Worm (Caenorhabditis elegans): ENCODE results near the gene T14B4.20.
A peak's percentile ranks its signal among the peaks of the same experiment; 100 is the strongest.

The T14B4.20 gene

DNA sequence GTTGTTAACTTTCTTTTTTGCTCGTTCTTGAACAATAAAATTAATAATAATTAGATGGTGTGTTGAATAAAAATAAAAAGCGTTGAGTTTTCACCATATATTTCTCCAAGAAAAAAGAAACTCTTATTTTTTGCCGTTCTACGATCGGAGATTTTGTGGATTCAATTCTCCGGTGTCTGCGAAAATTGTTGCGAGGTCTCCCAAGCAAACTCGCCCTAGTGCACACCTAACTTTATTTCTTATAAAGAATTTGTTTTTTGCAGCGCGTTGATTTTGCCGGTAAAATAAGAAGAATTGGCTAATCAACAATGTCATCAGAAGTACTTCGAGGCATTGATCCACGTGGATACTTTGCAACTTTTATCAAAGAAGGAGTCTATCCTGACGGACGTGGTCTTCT is 24.7 kb downstream of the T14B4.20 start, which contains the start of gene exos-8 (continued):
- TF ChIP-seq tbx-9 (tag; optimal IDR thresholded peaks at IDR 0.05; ENCODE audit: borderline replicate concordance) (no peak), F23B12.7 (tag; optimal IDR thresholded peaks at IDR 0.05; ENCODE audit: insufficient read depth) (peak; percentile 86), F33H1.4 (GFP tag; IDR thresholded peaks at IDR 0.05) (peak; percentile 21; the same call in 1 of the 2 replicates), dox-1 (GFP tag; IDR thresholded peaks at IDR 0.05) (peak; percentile 57), ceh-100 (GFP tag; IDR thresholded peaks at IDR 0.05) (peak; percentile 97), lin-26 (GFP tag; IDR thresholded peaks at IDR 0.05) (0 out of 2 replicates have a peak, but pooled peaks have one; percentile 51), madf-6 (GFP tag; IDR thresholded peaks at IDR 0.05) (0 out of 2 replicates have a peak, but pooled peaks have one; percentile 16), rec-8 (tag; optimal IDR thresholded peaks at IDR 0.05) (peak in 1 of 2 experiments; percentile 39), F22D6.2 (tag; optimal IDR thresholded peaks at IDR 0.05) (no peak), lin-40 (tag; optimal IDR thresholded peaks at IDR 0.05) (no peak), madf-3 (GFP tag; IDR thresholded peaks at IDR 0.05) (0 out of 2 replicates have a peak, but pooled peaks have one; percentile 15), K12H6.12 (tag; optimal IDR thresholded peaks at IDR 0.05) (peak; percentile 32), lin-54 (GFP tag; optimal IDR thresholded peaks at IDR 0.05) (peak; percentile 40)

DNA sequence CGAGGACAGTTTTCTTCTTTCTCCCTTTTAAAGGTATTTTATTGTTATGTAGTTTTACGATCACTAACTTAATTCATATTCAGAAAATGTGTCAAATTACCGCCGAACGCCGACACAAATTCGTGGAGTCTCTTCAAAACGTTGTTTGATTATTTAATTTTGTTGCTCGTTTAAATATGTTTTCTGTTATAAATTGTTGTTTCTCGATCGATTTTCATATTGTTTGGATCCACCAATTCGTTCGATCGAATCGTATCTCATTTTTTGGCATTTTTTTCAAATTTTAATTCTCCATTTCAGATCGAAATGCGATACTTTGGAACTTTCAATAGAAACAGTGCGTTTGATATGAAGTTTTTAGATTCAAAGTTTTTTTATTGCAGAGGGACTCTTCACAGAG is 25.9 kb downstream of the T14B4.20 start, which contains the start of gene F41G3.6:
TSS of gene F41G3.6 (plus strand) at position 301 of the 400 bp plus-strand sequence.
- TF ChIP-seq F10E7.11 (tag; optimal IDR thresholded peaks at IDR 0.05) = no peak

DNA sequence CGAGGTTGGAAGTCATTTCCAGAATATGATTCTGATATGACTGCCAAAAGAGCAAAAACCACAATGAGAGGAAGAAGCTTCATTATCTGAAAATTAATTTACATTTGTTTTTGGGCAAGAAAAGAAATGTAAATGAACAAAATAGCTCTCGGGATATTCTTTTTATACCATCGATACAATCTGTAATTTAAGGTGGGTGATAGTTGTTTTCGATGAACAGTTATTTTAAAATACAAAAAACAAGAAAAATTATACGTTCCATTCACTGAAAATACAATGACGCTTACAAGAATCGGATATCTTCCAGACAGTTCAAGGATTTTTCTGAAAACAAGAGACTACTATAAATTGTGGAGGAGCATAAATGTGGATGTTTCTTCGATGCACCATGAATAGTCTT is 27.9 kb downstream of the T14B4.20 start, which contains the start of gene ins-15:
TSS of gene ins-15 (minus strand) at position 101 of the 400 bp plus-strand sequence.
- TF ChIP-seq ceh-79 (tag; optimal IDR thresholded peaks at IDR 0.05) (no peak), dpff-1 (tag; optimal IDR thresholded peaks at IDR 0.05) (no peak), ceh-27 (GFP tag; optimal IDR thresholded peaks at IDR 0.05) (no peak), C17E4.6 (GFP tag; IDR thresholded peaks at IDR 0.05) (no peak), F23B12.7 (tag; optimal IDR thresholded peaks at IDR 0.05; ENCODE audit: insufficient read depth) (no peak), cebp-1 (GFP tag; IDR thresholded peaks at IDR 0.05) (no peak), cebp-1 (tag; optimal IDR thresholded peaks at IDR 0.05) (no peak), Y53G8AR.9 (GFP tag; conservative IDR thresholded peaks at IDR 0.05) (no peak), athp-1 (tag; optimal IDR thresholded peaks at IDR 0.05) (no peak), egrh-3 (GFP tag; IDR thresholded peaks at IDR 0.05) (no peak), ztf-25 (GFP tag; IDR thresholded peaks at IDR 0.05) (no peak), F22D6.2 (tag; optimal IDR thresholded peaks at IDR 0.05) (no peak), snpc-1.3 (tag; optimal IDR thresholded peaks at IDR 0.05; ENCODE audit: insufficient read depth) (no peak), snpc-3.4 (tag; optimal IDR thresholded peaks at IDR 0.05) (no peak), Y95B8A.8 (GFP tag; IDR thresholded peaks at IDR 0.05) (no peak), madf-3 (GFP tag; IDR thresholded peaks at IDR 0.05) (no peak), atf-7 (tag; optimal IDR thresholded peaks at IDR 0.05) (no peak)

DNA sequence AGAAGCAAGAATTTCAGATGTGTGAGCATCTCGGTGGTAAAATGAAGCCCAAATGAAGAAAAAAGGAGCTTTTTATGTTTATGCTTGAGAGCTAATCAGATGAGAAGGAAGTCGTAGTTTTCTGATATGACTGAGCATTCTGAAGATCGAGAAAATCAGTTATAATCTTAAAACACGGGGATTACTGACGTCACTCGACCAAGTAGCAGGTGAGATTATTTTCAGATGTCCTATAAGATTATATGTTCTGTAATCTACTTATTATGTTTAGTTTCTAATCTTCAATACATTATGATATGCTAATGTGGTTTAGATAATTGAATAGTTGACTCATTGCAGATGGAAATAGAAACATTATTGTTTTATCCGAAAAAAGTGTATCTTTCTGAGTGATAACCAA is 29.1 kb downstream of the T14B4.20 start, which contains the start of gene ins-14:
TSS of gene ins-14 (minus strand) at position 32 of the 400 bp plus-strand sequence.
- TF ChIP-seq chd-7 (tag; optimal IDR thresholded peaks at IDR 0.05) (no peak), C17E4.6 (GFP tag; IDR thresholded peaks at IDR 0.05) (no peak), F39B2.1 (GFP tag; IDR thresholded peaks at IDR 0.05) (no peak), let-526 (GFP tag; IDR thresholded peaks at IDR 0.05) (no peak), B0261.1 (tag; optimal IDR thresholded peaks at IDR 0.05) (no peak), lin-35 (GFP tag; optimal IDR thresholded peaks at IDR 0.05) (no peak), F33H1.4 (GFP tag; IDR thresholded peaks at IDR 0.05) (no peak), cebp-2 (GFP tag; IDR thresholded peaks at IDR 0.05) (no peak), ccch-3 (GFP tag; optimal IDR thresholded peaks at IDR 0.05) (no peak), F57A8.1 (GFP tag; optimal IDR thresholded peaks at IDR 0.05) (no peak), ztf-6 (GFP tag; IDR thresholded peaks at IDR 0.05) (no peak), ztf-25 (GFP tag; IDR thresholded peaks at IDR 0.05) (no peak), nhr-27 (tag; optimal IDR thresholded peaks at IDR 0.05) (no peak), bed-1 (GFP tag; IDR thresholded peaks at IDR 0.05) (no peak), lin-40 (tag; optimal IDR thresholded peaks at IDR 0.05) (no peak), lin-26 (GFP tag; IDR thresholded peaks at IDR 0.05) (no peak)
